Worm (Caenorhabditis elegans): ENCODE results near the gene F21C10.4.
A peak's percentile ranks its signal among the peaks of the same experiment; 100 is the strongest.

F21C10.4 gene

DNA sequence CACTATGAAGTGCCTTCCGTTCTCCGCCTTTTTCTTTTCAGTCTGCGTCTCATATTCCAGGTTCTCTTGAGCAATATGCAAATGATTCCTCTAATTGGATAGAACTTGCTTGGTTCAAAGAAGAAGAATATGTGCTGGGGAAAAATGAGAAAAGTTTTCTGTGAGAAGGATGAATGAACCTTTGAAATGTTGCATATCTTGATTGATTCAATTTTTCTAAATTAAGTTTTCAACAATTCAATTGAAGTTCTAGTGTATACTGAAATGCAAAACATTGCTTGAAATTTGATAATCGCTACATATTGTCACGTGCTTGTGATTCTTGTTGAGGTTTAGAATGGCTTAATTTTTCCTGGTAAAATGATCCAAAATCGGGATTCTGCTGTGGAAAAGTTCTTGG is 31.2 kb downstream of the F21C10.4 start:
- TF ChIP-seq snpc-4 (tag; optimal IDR thresholded peaks at IDR 0.05) (no peak), elt-3 (tag; optimal IDR thresholded peaks at IDR 0.05) (no peak), mab-5 (tag; optimal IDR thresholded peaks at IDR 0.05) (no peak), ceh-83 (GFP tag; optimal IDR thresholded peaks at IDR 0.05) (no peak), mls-2 (tag; optimal IDR thresholded peaks at IDR 0.05) (no peak), ces-1 (GFP tag; optimal IDR thresholded peaks at IDR 0.05) (peak; percentile 86), ztf-11 (tag; optimal IDR thresholded peaks at IDR 0.05) (no peak), zip-8 (tag; optimal IDR thresholded peaks at IDR 0.05) (no peak), ceh-43 (GFP tag; optimal IDR thresholded peaks at IDR 0.05) (no peak)

- TF ChIP-seq ces-1 (GFP tag; optimal IDR thresholded peaks at IDR 0.05) (no peak), nhr-237 (tag; optimal IDR thresholded peaks at IDR 0.05) (no peak), snpc-4 (tag; optimal IDR thresholded peaks at IDR 0.05) (no peak), tbx-8 (GFP tag; optimal IDR thresholded peaks at IDR 0.05) (no peak), elt-3 (tag; optimal IDR thresholded peaks at IDR 0.05) (no peak), ceh-43 (GFP tag; optimal IDR thresholded peaks at IDR 0.05) (no peak)
These were observed 33.9 kb downstream of the F21C10.4 start, which contains the start of gene col-144 for ce11 chrV:9160224-9160886. col-144 (minus strand) TSS chrV:9160642.

DNA sequence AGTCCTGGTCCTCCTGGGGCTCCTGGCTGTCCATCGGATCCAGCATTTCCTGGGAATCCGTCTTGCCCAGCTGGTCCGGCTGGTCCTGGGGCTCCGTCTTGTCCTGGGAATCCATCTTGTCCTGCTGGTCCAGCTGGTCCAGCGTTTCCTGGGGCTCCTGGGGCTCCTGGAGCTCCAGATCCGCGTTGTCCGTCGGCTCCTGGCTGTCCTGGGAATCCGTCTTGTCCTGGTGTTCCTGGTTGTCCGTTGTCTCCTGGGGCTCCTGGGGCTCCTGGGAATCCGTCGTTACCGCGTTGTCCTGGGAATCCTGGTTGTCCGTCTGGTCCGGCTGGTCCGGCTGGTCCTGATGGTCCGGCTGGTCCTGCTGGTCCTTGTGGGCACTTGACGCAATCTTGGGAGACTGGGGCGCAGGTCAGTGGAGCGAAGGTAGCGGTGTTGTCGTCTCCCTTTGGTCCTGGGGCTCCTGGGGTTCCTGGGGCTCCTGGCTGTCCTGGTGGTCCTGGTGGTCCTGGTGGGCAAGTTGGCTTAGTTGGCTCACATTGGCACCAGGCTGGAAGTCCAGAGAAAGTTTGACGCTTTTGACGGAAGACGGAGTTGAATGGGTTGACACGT is 35.8 kb downstream of the F21C10.4 start:
- TF ChIP-seq ceh-43 (GFP tag; optimal IDR thresholded peaks at IDR 0.05) (no peak), mls-2 (tag; optimal IDR thresholded peaks at IDR 0.05) (no peak), ham-2 (GFP tag; optimal IDR thresholded peaks at IDR 0.05) (no peak), blmp-1 (tag; optimal IDR thresholded peaks at IDR 0.05) (no peak), ceh-83 (GFP tag; optimal IDR thresholded peaks at IDR 0.05) (no peak), nhr-28 (tag; optimal IDR thresholded peaks at IDR 0.05) (no peak), sptf-1 (tag; optimal IDR thresholded peaks at IDR 0.05) (no peak), ces-1 (GFP tag; optimal IDR thresholded peaks at IDR 0.05) (no peak), lin-13 (tag; optimal IDR thresholded peaks at IDR 0.05) (no peak)

ce11 chrV:9162955-9163468 is 36.6 kb downstream of the F21C10.4 start, which contains the start of gene col-145:
col-145 (minus strand) TSS chrV:9163005.
- TF ChIP-seq drap-1 (GFP tag; optimal IDR thresholded peaks at IDR 0.05) (no peak), tbx-8 (GFP tag; optimal IDR thresholded peaks at IDR 0.05) (no peak), M03D4.4 (tag; optimal IDR thresholded peaks at IDR 0.05) (no peak), mab-5 (tag; optimal IDR thresholded peaks at IDR 0.05) (no peak), nhr-28 (tag; optimal IDR thresholded peaks at IDR 0.05) (no peak), ceh-39 (tag; optimal IDR thresholded peaks at IDR 0.05) (no peak), nhr-237 (tag; optimal IDR thresholded peaks at IDR 0.05) (no peak)

DNA sequence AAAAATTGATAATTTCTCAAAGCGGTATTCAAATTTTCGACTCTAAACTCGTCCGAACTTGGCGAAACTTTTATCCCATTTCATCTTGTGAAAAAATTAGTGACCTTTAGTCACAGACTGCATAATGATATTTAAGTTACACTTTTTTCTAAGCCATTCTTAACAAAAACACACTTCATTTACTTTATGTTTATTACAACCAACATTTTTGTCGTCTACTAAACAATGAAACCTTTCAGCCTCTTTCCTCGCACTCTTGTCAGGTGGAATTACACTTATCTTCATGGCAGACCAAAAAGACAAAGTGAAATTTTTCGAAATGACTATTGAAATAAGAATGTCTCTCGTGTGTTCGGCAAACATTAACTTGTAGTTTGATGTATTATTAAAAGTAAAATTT is 37.5 kb downstream of the F21C10.4 start:
- TF ChIP-seq mab-5 (tag; optimal IDR thresholded peaks at IDR 0.05) (no peak), unc-120 (tag; optimal IDR thresholded peaks at IDR 0.05; ENCODE audit: poor library complexity, severe bottlenecking) (no peak), ham-2 (GFP tag; optimal IDR thresholded peaks at IDR 0.05) (no peak), elt-3 (tag; optimal IDR thresholded peaks at IDR 0.05) (no peak), mep-1 (tag; optimal IDR thresholded peaks at IDR 0.05) (no peak), cnd-1 (tag; optimal IDR thresholded peaks at IDR 0.05) (no peak), drap-1 (GFP tag; optimal IDR thresholded peaks at IDR 0.05) (no peak), elt-1 (tag; optimal IDR thresholded peaks at IDR 0.05; ENCODE audit: borderline replicate concordance, insufficient read depth) (no peak), lin-13 (tag; optimal IDR thresholded peaks at IDR 0.05) (no peak), hlh-1 (tag; optimal IDR thresholded peaks at IDR 0.05) (no peak), ztf-11 (tag; optimal IDR thresholded peaks at IDR 0.05) (no peak), unc-39 (tag; optimal IDR thresholded peaks at IDR 0.05) (no peak), M03D4.4 (tag; optimal IDR thresholded peaks at IDR 0.05) (no peak), nhr-12 (tag; optimal IDR thresholded peaks at IDR 0.05) (no peak), unc-62 (GFP tag; optimal IDR thresholded peaks at IDR 0.05) (no peak), ceh-43 (GFP tag; optimal IDR thresholded peaks at IDR 0.05) (no peak)
